Fruit fly (Drosophila melanogaster) Kc167 (cell line): Measurements from ENCODE around the gene mesh.

Source experiments
- Myc ChIP-seq: fragments of >200 bp; optimal IDR thresholded peaks from 2 replicates; lab custom pipeline; 2017; ENCODE audit warnings: missing external identifiers
- h ChIP-seq: fragments of >200 bp; optimal IDR thresholded peaks from 3 replicates; lab custom pipeline; 2018; ENCODE audit warnings: missing external identifiers
- insv ChIP-seq: fragments of >200 bp; optimal IDR thresholded peaks from 3 replicates; lab custom pipeline; 2018; ENCODE audit warnings: missing external identifiers
- psq ChIP-seq: fragments of >200 bp; optimal IDR thresholded peaks from 2 replicates; lab custom pipeline; 2017; ENCODE audit warnings: missing external identifiers
- ttk ChIP-seq: sonication (Bioruptor generic); optimal IDR thresholded peaks from 2 replicates; lab custom pipeline; 2017; ENCODE audit warnings: missing external identifiers

DNA sequence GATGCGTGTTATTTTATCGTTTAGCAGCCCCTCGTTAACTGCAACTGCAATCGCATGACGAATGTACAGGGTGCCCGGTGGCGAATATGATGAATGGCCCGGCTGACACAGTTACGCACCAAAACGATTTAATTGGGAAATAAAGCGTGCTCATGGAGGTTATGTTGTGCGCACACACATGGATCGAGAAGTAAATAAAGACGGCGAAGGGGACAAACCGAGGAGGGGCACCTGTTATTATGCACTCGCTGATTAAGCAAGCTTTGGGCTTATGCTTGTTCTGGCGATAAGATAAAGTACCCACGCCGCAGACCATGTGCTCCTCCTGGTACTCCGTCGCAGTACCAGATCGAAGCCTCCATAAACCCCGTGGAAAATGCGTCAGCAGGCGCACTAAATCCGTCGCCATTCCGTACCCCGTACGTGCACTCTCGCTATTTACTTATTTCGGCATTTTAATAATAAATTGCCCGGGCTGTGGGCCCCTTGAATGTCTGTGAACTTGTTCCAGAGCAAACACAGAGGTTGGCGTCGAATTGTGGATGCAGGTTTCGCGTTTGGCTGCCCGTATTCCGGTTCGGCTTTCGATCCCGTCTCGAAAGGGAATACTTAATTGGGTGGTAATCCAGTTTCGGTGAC, 29.6 kb upstream of the mesh start:
- TF ChIP-seq ttk (lab: Kevin White, UChicago) = no peak
- TF ChIP-seq psq (lab: Kevin White, UChicago) = no peak
- TF ChIP-seq Myc (lab: Kevin White, UChicago) = no peak
- no peak for TF ChIP-seq h
- no peak for TF ChIP-seq insv (lab: Kevin White, UChicago)
